Worm (Caenorhabditis elegans) whole organism, young adult: ENCODE measurements around the gene nhr-256.
A peak's percentile ranks its signal among the peaks of the same experiment; 100 is the strongest.

Source experiments
- F22D6.2 ChIP-seq: sonication (generic microtip); optimal IDR thresholded peaks from 2 replicates; lab custom pipeline; 2016; ENCODE audit warnings: mild to moderate bottlenecking, missing genetic modification characterization, missing compliant biosample characterization
- F37B4.10 ChIP-seq: fragments of 200-800 bp; sonication (Bioruptor generic); IDR thresholded peaks from 2 replicates; pipeline ENCODE4 v1.3.6; 2022; ENCODE audit warnings: missing genetic modification characterization, missing compliant biosample characterization
- F52B5.7 ChIP-seq: sonication (generic microtip); optimal IDR thresholded peaks from 2 replicates; lab custom pipeline; 2016; ENCODE audit warnings: mild to moderate bottlenecking, missing genetic modification characterization, missing compliant biosample characterization
- K11D2.4 ChIP-seq: fragments of 200-800 bp; sonication (Bioruptor generic); IDR thresholded peaks from 2 replicates; pipeline ENCODE4 v1.3.6; 2022; ENCODE audit warnings: missing genetic modification reagents, missing genetic modification characterization, missing compliant biosample characterization
- T26A5.8 ChIP-seq: sonication (generic microtip); optimal IDR thresholded peaks from 2 replicates; lab custom pipeline; 2016; ENCODE audit warnings: missing genetic modification characterization, missing compliant biosample characterization
- Y53G8AR.9 ChIP-seq: fragments of 200-800 bp; sonication (Bioruptor generic); conservative IDR thresholded peaks from 2 replicates; pipeline ENCODE4 v1.3.6; 2022; ENCODE audit warnings: missing genetic modification reagents, missing genetic modification characterization, missing compliant biosample characterization
- Y79H2A.3 ChIP-seq: fragments of 200-800 bp; sonication (Bioruptor generic); conservative IDR thresholded peaks from 2 replicates; pipeline ENCODE4 v1.3.6; 2022; ENCODE audit warnings: missing genetic modification reagents, missing genetic modification characterization, missing compliant biosample characterization
- Y95B8A.8 ChIP-seq: fragments of 200-800 bp; sonication (Bioruptor generic); IDR thresholded peaks from 2 replicates; pipeline ENCODE4 v1.3.6; 2022; ENCODE audit warnings: missing genetic modification reagents, missing genetic modification characterization, missing compliant biosample characterization
- ZK185.1 ChIP-seq: sonication (generic microtip); optimal IDR thresholded peaks from 2 replicates; lab custom pipeline; 2016; ENCODE audit warnings: mild to moderate bottlenecking, missing genetic modification characterization, missing compliant biosample characterization; ENCODE audit not compliant: poor library complexity, severe bottlenecking
- aptf-3 ChIP-seq: fragments of 200-800 bp; sonication (Bioruptor generic); IDR thresholded peaks from 2 replicates; pipeline ENCODE4 v1.3.6; 2022; ENCODE audit warnings: missing genetic modification characterization, missing compliant biosample characterization
- attf-5 ChIP-seq: fragments of 200-800 bp; sonication (Bioruptor generic); optimal IDR thresholded peaks from 2 replicates; lab custom pipeline; 2018; ENCODE audit warnings: mild to moderate bottlenecking, missing genetic modification characterization, missing compliant biosample characterization
- bed-1 ChIP-seq: fragments of 200-800 bp; sonication (Bioruptor generic); IDR thresholded peaks from 2 replicates; pipeline ENCODE4 v1.3.6; 2022; ENCODE audit warnings: missing genetic modification reagents, missing genetic modification characterization, missing compliant biosample characterization
- cebp-2 ChIP-seq: fragments of 200-800 bp; sonication (Bioruptor generic); IDR thresholded peaks from 2 replicates; pipeline ENCODE4 v1.3.6; 2022; ENCODE audit warnings: missing genetic modification characterization, missing compliant biosample characterization
- ceh-58 ChIP-seq: fragments of 200-800 bp; sonication (Bioruptor generic); IDR thresholded peaks from 2 replicates; pipeline ENCODE4 v1.3.6; 2022; ENCODE audit warnings: missing genetic modification characterization, missing compliant biosample characterization
- ceh-91 ChIP-seq: fragments of 200-800 bp; sonication (Bioruptor generic); IDR thresholded peaks from 2 replicates; pipeline ENCODE4 v1.3.6; 2022; ENCODE audit warnings: missing genetic modification reagents, missing genetic modification characterization, missing compliant biosample characterization
- efl-1 ChIP-seq: fragments of 150-350 bp; optimal IDR thresholded peaks from 2 replicates; lab custom pipeline; 2014; ENCODE audit warnings: missing biosample characterization, missing genetic modification reagents, missing genetic modification characterization
- fkh-3 ChIP-seq: sonication (generic microtip); optimal IDR thresholded peaks from 2 replicates; lab custom pipeline; 2016; ENCODE audit warnings: mild to moderate bottlenecking, missing genetic modification characterization, missing compliant biosample characterization
- hmg-20 ChIP-seq: fragments of 200-800 bp; sonication (Bioruptor generic); IDR thresholded peaks from 2 replicates; pipeline ENCODE4 v1.3.6; 2022; ENCODE audit warnings: missing genetic modification reagents, missing genetic modification characterization, missing compliant biosample characterization
- lag-1 ChIP-seq: fragments of 200-800 bp; sonication (Bioruptor generic); IDR thresholded peaks from 2 replicates; pipeline ENCODE4 v1.3.6; 2022; ENCODE audit warnings: missing genetic modification reagents, missing genetic modification characterization, missing compliant biosample characterization
- let-526 ChIP-seq: fragments of 200-800 bp; sonication (Bioruptor generic); IDR thresholded peaks from 2 replicates; pipeline ENCODE4 v1.3.6; 2022; ENCODE audit warnings: missing genetic modification reagents, missing genetic modification characterization, missing compliant biosample characterization
- lin-40 ChIP-seq: sonication (generic microtip); optimal IDR thresholded peaks from 2 replicates; lab custom pipeline; 2016; ENCODE audit warnings: missing genetic modification characterization, mild to moderate bottlenecking, missing compliant biosample characterization, missing genotype, missing genetic modification reagents
- madf-3 ChIP-seq: fragments of 200-800 bp; sonication (Bioruptor generic); IDR thresholded peaks from 2 replicates; pipeline ENCODE4 v1.3.6; 2022; ENCODE audit warnings: missing genetic modification reagents, missing genetic modification characterization, missing compliant biosample characterization
- mcd-1 ChIP-seq: fragments of 200-800 bp; sonication (Bioruptor generic); IDR thresholded peaks from 2 replicates; pipeline ENCODE4 v1.3.6; 2022; ENCODE audit warnings: missing genetic modification reagents, missing genetic modification characterization, missing compliant biosample characterization
- mxl-1 ChIP-seq: sonication (generic microtip); optimal IDR thresholded peaks from 2 replicates; lab custom pipeline; 2016; ENCODE audit warnings: missing genetic modification characterization, missing compliant biosample characterization
- nfya-2 ChIP-seq: fragments of 200-800 bp; sonication (Bioruptor generic); IDR thresholded peaks from 2 replicates; pipeline ENCODE4 v1.3.6; 2022; ENCODE audit warnings: missing genetic modification reagents, missing genetic modification characterization, missing compliant biosample characterization
- nfyb-1 ChIP-seq: fragments of 200-800 bp; sonication (Bioruptor generic); IDR thresholded peaks from 2 replicates; pipeline ENCODE4 v1.3.6; 2022; ENCODE audit warnings: missing genetic modification reagents, missing genetic modification characterization, missing compliant biosample characterization
- pha-4 ChIP-seq: fragments of 150-350 bp; sonication (generic microtip); optimal IDR thresholded peaks from 2 replicates; lab custom pipeline; 2014; ENCODE audit warnings: missing biosample characterization, missing genetic modification reagents, missing genetic modification characterization
- rcor-1 ChIP-seq: fragments of 200-800 bp; sonication (Bioruptor generic); IDR thresholded peaks from 2 replicates; pipeline ENCODE4 v1.3.6; 2022; ENCODE audit warnings: missing genetic modification reagents, missing genetic modification characterization, missing compliant biosample characterization
- rec-8 ChIP-seq, 2 experiments: sonication (generic microtip); optimal IDR thresholded peaks; 2 replicates each; lab custom pipeline; 2016; ENCODE audit warnings: mild to moderate bottlenecking in 2 of 2, missing genetic modification characterization in 2 of 2, missing genetic modification reagents in 2 of 2, missing genotype in 2 of 2, missing biosample characterization in 1 of 2, missing compliant biosample characterization in 1 of 2, moderate library complexity in 1 of 2
- rpc-1 ChIP-seq, 2 experiments: fragments of 150-350 bp in 1 of 2; sonication (generic microtip) in 1 of 2; optimal IDR thresholded peaks; 2 replicates each; lab custom pipeline; 2014 to 2018; ENCODE audit warnings: missing biosample characterization in 1 of 2, missing genetic modification characterization in 1 of 2, missing genetic modification reagents in 1 of 2, missing genotype in 1 of 2
- sea-2 ChIP-seq: fragments of 200-800 bp; sonication (Bioruptor generic); IDR thresholded peaks from 2 replicates; pipeline ENCODE4 v1.3.6; 2022; ENCODE audit warnings: missing genetic modification characterization, missing compliant biosample characterization
- snpc-3.4 ChIP-seq: sonication (generic microtip); optimal IDR thresholded peaks from 2 replicates; lab custom pipeline; 2017; ENCODE audit warnings: missing genetic modification characterization, mild to moderate bottlenecking, missing compliant biosample characterization, antibody characterized with exemption, moderate library complexity, missing genotype, missing genetic modification reagents
- snpc-4 ChIP-seq, 5 experiments: fragments of 150-350 bp in 1 of 5; sonication (generic microtip) in 4 of 5; optimal IDR thresholded peaks; 2 replicates each; lab custom pipeline; 2014 to 2018; ENCODE audit warnings: missing genetic modification characterization in 5 of 5, missing biosample characterization in 3 of 5, antibody characterized with exemption in 2 of 5, mild to moderate bottlenecking in 2 of 5, missing compliant biosample characterization in 2 of 5, missing genotype in 2 of 5, moderate library complexity in 2 of 5, missing genetic modification reagents in 1 of 5
- sptf-2 ChIP-seq: fragments of 200-800 bp; sonication (Bioruptor generic); optimal IDR thresholded peaks from 2 replicates; lab custom pipeline; 2018; ENCODE audit warnings: mild to moderate bottlenecking, missing genetic modification characterization, missing compliant biosample characterization
- tlf-1 ChIP-seq: fragments of 200-800 bp; sonication (Bioruptor generic); optimal IDR thresholded peaks from 2 replicates; lab custom pipeline; 2018; ENCODE audit warnings: mild to moderate bottlenecking, missing genetic modification characterization, missing compliant biosample characterization
- ztf-25 ChIP-seq: fragments of 200-800 bp; sonication (Bioruptor generic); IDR thresholded peaks from 2 replicates; pipeline ENCODE4 v1.3.6; 2022; ENCODE audit warnings: missing genetic modification reagents, missing genetic modification characterization, missing compliant biosample characterization
- ztf-6 ChIP-seq: fragments of 200-800 bp; sonication (Bioruptor generic); IDR thresholded peaks from 2 replicates; pipeline ENCODE4 v1.3.6; 2022; ENCODE audit warnings: missing genetic modification reagents, missing genetic modification characterization, missing compliant biosample characterization

nhr-256 gene

DNA sequence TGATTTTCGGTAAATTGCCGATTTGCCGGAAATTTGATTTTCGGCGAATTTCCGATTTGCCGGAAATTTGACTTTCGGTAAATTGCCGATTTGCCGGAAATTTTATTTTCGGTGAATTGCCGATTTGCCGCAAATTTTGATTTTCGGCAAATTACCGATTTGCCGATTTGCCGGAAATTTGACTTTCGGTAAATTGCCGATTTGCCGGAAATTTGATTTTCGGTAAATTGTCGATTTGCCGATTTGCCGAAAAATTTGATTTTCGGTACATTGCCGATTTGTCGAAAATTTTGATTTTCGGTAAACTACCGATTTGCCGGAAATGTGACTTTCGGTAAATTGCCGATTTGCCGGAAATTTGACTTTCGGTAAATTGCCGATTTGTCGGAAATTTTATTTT, 29.8 kb upstream of the nhr-256 start:
- TF ChIP-seq lag-1 (GFP tag; lab: Robert Waterston, UW) (peak; percentile 63; the same call in 1 of the 2 replicates), F37B4.10 (GFP tag; lab: Robert Waterston, UW) (0 out of 2 replicates have a peak, but pooled peaks have one; percentile 92), ztf-6 (GFP tag; lab: Robert Waterston, UW) (peak; percentile 8; the same call in 1 of the 2 replicates), aptf-3 (GFP tag; lab: Robert Waterston, UW) (0 out of 2 replicates have a peak, but pooled peaks have one; percentile 21), ztf-25 (GFP tag; lab: Robert Waterston, UW) (0 out of 2 replicates have a peak, but pooled peaks have one; percentile 31), ceh-91 (GFP tag; lab: Robert Waterston, UW) (peak; percentile 28; the same call in 1 of the 2 replicates), Y95B8A.8 (GFP tag; lab: Robert Waterston, UW) (peak; percentile 75), bed-1 (0 out of 2 replicates have a peak, but pooled peaks have one; percentile 73), ceh-58 (GFP tag; lab: Robert Waterston, UW) (peak; percentile 77; the same call in 1 of the 2 replicates), sea-2 (GFP tag; lab: Robert Waterston, UW) (peak; percentile 77; the same call in 1 of the 2 replicates), cebp-2 (GFP tag; lab: Robert Waterston, UW) (peak; percentile 37; the same call in 1 of the 2 replicates), K11D2.4 (GFP tag; lab: Robert Waterston, UW) (peak; percentile 64), nfya-2 (0 out of 2 replicates have a peak, but pooled peaks have one; percentile 72)

DNA sequence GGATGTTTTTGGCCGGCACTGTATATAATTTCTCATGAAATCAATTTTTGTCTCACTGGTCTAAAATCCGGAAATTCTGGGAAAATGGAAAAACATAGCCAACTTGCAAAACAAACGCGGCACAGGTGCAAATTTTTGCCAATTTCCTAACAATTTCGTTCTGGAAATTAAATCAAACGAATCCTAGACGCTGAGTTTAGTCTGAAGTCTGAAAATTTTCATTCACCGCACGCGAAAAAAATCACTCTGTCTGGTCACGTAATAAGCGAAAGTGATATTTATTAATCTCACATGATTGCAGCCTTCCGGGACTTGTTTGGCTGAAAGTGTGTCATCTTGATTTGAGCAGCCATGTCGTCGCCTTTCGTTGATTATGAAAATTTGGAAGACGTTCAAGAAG, 26.7 kb upstream of the nhr-256 start, which contains the start of gene srw-103:
Gene srw-103, plus strand, starts transcription at position 301 of the 400 bp plus-strand sequence.
- no peak for TF ChIP-seq sea-2 (GFP tag; lab: Robert Waterston, UW)
- no peak for TF ChIP-seq nfya-2
- no peak for TF ChIP-seq nfyb-1
- TF ChIP-seq rpc-1 (optimal IDR thresholded peaks at IDR 0.05; lab: Kevin White, UChicago) = no peak
- TF ChIP-seq rpc-1 (tag; optimal IDR thresholded peaks at IDR 0.05; lab: Kevin White, UChicago) = no peak

DNA sequence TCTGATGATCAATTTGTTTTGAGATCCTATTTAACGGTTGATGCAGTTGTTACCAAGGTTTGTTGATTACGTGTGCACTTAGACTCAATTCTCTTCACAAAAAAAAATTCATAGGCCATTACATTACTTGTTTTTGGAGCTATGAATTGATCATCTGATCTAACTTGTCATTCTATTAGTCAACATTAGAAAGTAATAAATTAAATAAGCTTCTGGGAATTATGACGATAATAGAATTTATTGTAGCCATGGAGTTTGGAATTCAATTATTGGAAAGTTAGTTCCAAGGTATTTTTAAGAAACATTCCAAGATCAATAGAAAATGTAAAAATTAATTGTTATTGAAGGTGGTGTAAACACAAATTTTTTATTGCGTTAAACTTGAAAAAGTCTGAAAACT, 25.3 kb upstream of the nhr-256 start:
- TF ChIP-seq rcor-1 (GFP tag; lab: Robert Waterston, UW) (no peak), mxl-1 (tag; lab: Kevin White, UChicago) (no peak), hmg-20 (GFP tag; lab: Robert Waterston, UW) (no peak), attf-5 (GFP tag; lab: Kevin White, UChicago) (no peak)

DNA sequence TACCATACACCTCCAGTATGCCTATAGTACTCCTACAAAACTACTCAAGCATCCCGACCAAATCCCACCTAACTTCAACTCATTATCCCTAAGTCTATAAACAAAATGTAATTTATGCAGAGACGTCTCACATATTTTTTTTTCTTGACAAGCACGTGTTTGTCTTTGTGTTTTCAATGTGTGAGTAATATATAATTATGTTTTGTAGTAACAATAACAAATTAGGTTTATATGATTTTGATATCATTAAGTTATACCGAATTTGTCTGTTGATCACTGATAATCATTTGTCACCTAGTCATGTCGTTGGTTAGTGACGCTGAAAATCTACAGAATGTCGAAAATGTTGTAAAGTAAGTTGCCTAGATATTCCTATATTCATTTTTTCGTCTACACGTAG, 23.6 kb upstream of the nhr-256 start, which contains the start of gene srw-102:
Gene srw-102, plus strand, starts transcription at position 301 of the 400 bp plus-strand sequence.
- no peak for TF ChIP-seq cebp-2 (GFP tag; lab: Robert Waterston, UW)
- no peak for TF ChIP-seq nfya-2
- no peak for TF ChIP-seq madf-3 (GFP tag; lab: Robert Waterston, UW)
- TF ChIP-seq snpc-3.4 (tag; lab: Kevin White, UChicago) = no peak

DNA sequence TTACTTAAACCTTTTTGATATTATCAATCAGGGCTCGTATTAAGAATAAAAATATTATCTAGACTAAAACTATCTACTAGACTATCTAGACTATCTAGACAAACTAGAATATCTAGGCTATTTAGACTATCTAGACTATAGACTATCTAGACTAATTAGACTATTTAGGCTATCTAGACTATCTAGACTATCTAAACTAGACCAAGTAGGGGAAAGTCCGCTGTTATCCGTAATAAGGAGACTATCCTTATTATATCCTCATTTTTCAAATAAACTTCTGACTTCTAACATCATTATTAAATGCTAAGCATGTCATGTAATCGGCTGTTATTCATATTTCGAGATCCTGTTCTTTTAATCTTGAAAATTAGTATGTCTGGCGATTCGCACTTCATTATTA, 21.6 kb upstream of the nhr-256 start, which contains the start of gene srw-101:
Gene srw-101, plus strand, starts transcription at position 301 of the 400 bp plus-strand sequence.
- no peak for TF ChIP-seq F52B5.7 (tag; lab: Kevin White, UChicago)
- TF ChIP-seq pha-4 (tag; lab: Kevin White, UChicago) = no peak
- TF ChIP-seq fkh-3 = no peak
- TF ChIP-seq sptf-2 = no peak
- TF ChIP-seq snpc-4 (GFP tag; optimal IDR thresholded peaks at IDR 0.05; lab: Kevin White, UChicago) = no peak
- TF ChIP-seq snpc-4 (tag; optimal IDR thresholded peaks at IDR 0.05; lab: Kevin White, UChicago) = no peak
- no peak for TF ChIP-seq T26A5.8 (tag; lab: Kevin White, UChicago)
- TF ChIP-seq ZK185.1 (tag; lab: Kevin White, UChicago) = no peak
- TF ChIP-seq tlf-1 (GFP tag; lab: Kevin White, UChicago) = no peak
- TF ChIP-seq lin-40 (tag; lab: Kevin White, UChicago) = no peak
- TF ChIP-seq F22D6.2 (tag; lab: Kevin White, UChicago) = no peak
- TF ChIP-seq efl-1 (GFP tag; lab: Kevin White, UChicago) = no peak
- no peak for TF ChIP-seq Y79H2A.3 (GFP tag; lab: Robert Waterston, UW)
- no peak for TF ChIP-seq let-526
- no peak for TF ChIP-seq F37B4.10 (GFP tag; lab: Robert Waterston, UW)
- TF ChIP-seq Y53G8AR.9 (GFP tag; lab: Robert Waterston, UW) = no peak
- TF ChIP-seq rec-8 (tag; optimal IDR thresholded peaks at IDR 0.05; lab: Kevin White, UChicago) = no peak
- TF ChIP-seq mcd-1 = no peak
- TF ChIP-seq bed-1 = no peak
